Worm (Caenorhabditis elegans) whole organism, midembryonic: Measurements from ENCODE around the gene F53B2.5.

Source experiments
- flt-1 ChIP-seq: fragments of 200-800 bp; sonication (Bioruptor generic); IDR thresholded peaks from 2 replicates; pipeline ENCODE4 v1.3.6; 2022; ENCODE audit warnings: missing genetic modification characterization, missing compliant biosample characterization
- ztf-23 ChIP-seq: fragments of 200-800 bp; sonication (Bioruptor generic); IDR thresholded peaks from 2 replicates; pipeline ENCODE4 v1.3.6; 2022; ENCODE audit warnings: missing genetic modification reagents, missing genetic modification characterization, missing compliant biosample characterization

DNA sequence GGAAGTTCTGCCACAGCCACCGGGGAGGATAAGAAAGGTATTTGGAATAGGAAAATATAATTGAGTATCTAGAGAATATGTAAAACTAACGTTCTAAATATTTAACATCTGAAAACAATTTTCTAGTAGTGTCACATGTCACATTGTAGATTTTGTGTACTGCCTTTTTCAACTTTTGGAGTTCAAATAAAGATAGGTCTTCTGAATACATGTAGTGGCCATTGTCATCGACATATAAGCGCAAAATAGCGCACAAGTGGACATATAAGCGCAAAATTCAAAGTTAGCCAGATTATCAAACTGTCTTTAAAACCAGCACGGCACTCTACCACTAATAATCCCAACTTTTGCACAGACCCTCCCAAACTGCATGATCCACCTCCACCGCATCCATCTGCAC is 43.3 kb upstream of the F53B2.5 start:
- no peak for TF ChIP-seq ztf-23 (GFP tag; lab: Robert Waterston, UW)
- no peak for TF ChIP-seq flt-1
